Worm (Caenorhabditis elegans) whole organism, L4 larva: ENCODE measurements around the gene srt-49.

Source experiments
- T20F7.1 ChIP-seq: fragments of 200-800 bp; sonication (Bioruptor generic); optimal IDR thresholded peaks from 2 replicates; lab custom pipeline; 2018; ENCODE audit warnings: mild to moderate bottlenecking, missing genetic modification characterization, missing compliant biosample characterization
- aha-1 ChIP-seq: fragments of 150-350 bp; peaks from one replicate; lab custom pipeline; 2014; ENCODE audit warnings: missing biosample characterization, missing genetic modification characterization
- ceh-44 ChIP-seq: fragments of 200-800 bp; sonication (Bioruptor generic); IDR thresholded peaks from 2 replicates; pipeline ENCODE4 v1.3.6; 2022; ENCODE audit warnings: missing genetic modification reagents, missing genetic modification characterization, missing compliant biosample characterization
- ceh-82 ChIP-seq: sonication (generic microtip); optimal IDR thresholded peaks from 2 replicates; lab custom pipeline; 2017; ENCODE audit warnings: missing biosample characterization, missing genetic modification characterization
- daf-19 ChIP-seq: fragments of 200-800 bp; sonication (Bioruptor generic); conservative IDR thresholded peaks from 2 replicates; pipeline ENCODE4 v1.3.6; 2022; ENCODE audit warnings: missing genetic modification characterization, missing compliant biosample characterization
- dmd-6 ChIP-seq: fragments of 200-800 bp; sonication (Bioruptor generic); IDR thresholded peaks from 2 replicates; pipeline ENCODE4 v1.3.6; 2022; ENCODE audit warnings: missing genetic modification reagents, missing genetic modification characterization, missing compliant biosample characterization
- dmd-8 ChIP-seq: fragments of 200-800 bp; sonication (Bioruptor generic); IDR thresholded peaks from 2 replicates; pipeline ENCODE4 v1.3.6; 2022; ENCODE audit warnings: missing genetic modification characterization, missing compliant biosample characterization
- dmd-9 ChIP-seq: fragments of 200-800 bp; sonication (Bioruptor generic); IDR thresholded peaks from 2 replicates; pipeline ENCODE4 v1.3.6; 2022; ENCODE audit warnings: missing genetic modification reagents, missing genetic modification characterization, missing compliant biosample characterization
- fos-1 ChIP-seq: fragments of 150-350 bp; optimal IDR thresholded peaks from 2 replicates; lab custom pipeline; 2014; ENCODE audit warnings: missing biosample characterization, missing genetic modification characterization
- hlh-30 ChIP-seq: sonication (generic microtip); optimal IDR thresholded peaks from 2 replicates; lab custom pipeline; 2017; ENCODE audit warnings: antibody characterized with exemption, mild to moderate bottlenecking, missing genetic modification characterization, missing compliant biosample characterization; ENCODE audit not compliant: insufficient read depth
- jun-1 ChIP-seq: fragments of 150-350 bp; optimal IDR thresholded peaks from 2 replicates; lab custom pipeline; 2014; ENCODE audit warnings: missing biosample characterization, missing genetic modification reagents, missing genetic modification characterization
- lin-13 ChIP-seq: fragments of 150-350 bp; optimal IDR thresholded peaks from 2 replicates; lab custom pipeline; 2014; ENCODE audit warnings: missing biosample characterization, missing genetic modification reagents, missing genetic modification characterization
- lir-3 ChIP-seq: sonication (generic microtip); optimal IDR thresholded peaks from 2 replicates; lab custom pipeline; 2016; ENCODE audit warnings: mild to moderate bottlenecking, missing genetic modification characterization, missing compliant biosample characterization
- mdl-1 ChIP-seq, 2 experiments: fragments of 150-350 bp in 1 of 2; sonication (generic microtip) in 1 of 2; optimal IDR thresholded peaks; 2 replicates each; lab custom pipeline; 2014 to 2017; ENCODE audit warnings: missing biosample characterization in 2 of 2, missing genetic modification characterization in 2 of 2
- mxl-2 ChIP-seq: fragments of 200-800 bp; sonication (Bioruptor generic); conservative IDR thresholded peaks from 2 replicates; pipeline ENCODE4 v1.3.6; 2022; ENCODE audit warnings: missing genetic modification reagents, missing genetic modification characterization, missing compliant biosample characterization
- nhr-111 ChIP-seq: fragments of 200-800 bp; sonication (Bioruptor generic); optimal IDR thresholded peaks from 2 replicates; lab custom pipeline; 2018; ENCODE audit warnings: mild to moderate bottlenecking, missing genetic modification characterization, missing compliant biosample characterization
- nhr-41 ChIP-seq: fragments of 200-800 bp; sonication (Bioruptor generic); IDR thresholded peaks from 2 replicates; pipeline ENCODE4 v1.3.6; 2022; ENCODE audit warnings: missing genetic modification reagents, missing genetic modification characterization, missing compliant biosample characterization
- nhr-77 ChIP-seq: fragments of 150-350 bp; optimal IDR thresholded peaks from 2 replicates; lab custom pipeline; 2014; ENCODE audit warnings: missing biosample characterization, missing genetic modification characterization
- pha-4 ChIP-seq, 2 experiments: fragments of 150-350 bp in 1 of 2; fragments of 200-800 bp in 1 of 2; sonication (Bioruptor generic) in 1 of 2; IDR thresholded peaks in 1 of 2; optimal IDR thresholded peaks in 1 of 2; 2 replicates each; pipeline versions ENCODE4 v1.3.6 to Lab custom; 2014 to 2022; ENCODE audit warnings: missing genetic modification characterization in 2 of 2, missing genetic modification reagents in 2 of 2, missing biosample characterization in 1 of 2, missing compliant biosample characterization in 1 of 2
- php-3 ChIP-seq: fragments of 200-800 bp; sonication (Bioruptor generic); IDR thresholded peaks from 2 replicates; pipeline ENCODE4 v1.3.6; 2022; ENCODE audit warnings: missing genetic modification reagents, missing genetic modification characterization, missing compliant biosample characterization
- rbr-2 ChIP-seq: sonication (generic microtip); optimal IDR thresholded peaks from 2 replicates; lab custom pipeline; 2016; ENCODE audit warnings: missing genotype, missing genetic modification characterization, missing compliant biosample characterization
- snpc-1.2 ChIP-seq: fragments of 200-800 bp; sonication (Bioruptor generic); IDR thresholded peaks from 2 replicates; pipeline ENCODE4 v1.3.6; 2022; ENCODE audit warnings: missing genetic modification reagents, missing genetic modification characterization, missing compliant biosample characterization
- spr-1 ChIP-seq: sonication (generic microtip); optimal IDR thresholded peaks from 2 replicates; lab custom pipeline; 2016; ENCODE audit warnings: mild to moderate bottlenecking, missing genetic modification characterization, missing compliant biosample characterization
- spr-3 ChIP-seq: fragments of 200-800 bp; sonication (Bioruptor generic); optimal IDR thresholded peaks from 2 replicates; lab custom pipeline; 2018; ENCODE audit warnings: mild to moderate bottlenecking, missing genetic modification characterization, missing compliant biosample characterization
- tag-97 ChIP-seq: fragments of 200-800 bp; sonication (Bioruptor generic); IDR thresholded peaks from 2 replicates; pipeline ENCODE4 v1.3.6; 2022; ENCODE audit warnings: missing genetic modification characterization, missing compliant biosample characterization
- tra-1 ChIP-seq: fragments of 200-800 bp; sonication (Bioruptor generic); IDR thresholded peaks from 2 replicates; pipeline ENCODE4 v1.3.6; 2022; ENCODE audit warnings: missing genetic modification reagents, missing genetic modification characterization, missing compliant biosample characterization
- unc-62 ChIP-seq, 3 experiments: fragments of 150-350 bp in 1 of 3; sonication (generic microtip); optimal IDR thresholded peaks in 2 of 3; peaks in 1 of 3; 1 replicate in 1 of 3; 2 replicates in 2 of 3; lab custom pipeline; 2014 to 2017; ENCODE audit warnings: missing biosample characterization in 3 of 3, missing genetic modification characterization in 3 of 3, missing genetic modification reagents in 3 of 3, missing genotype in 1 of 3
- zag-1 ChIP-seq: fragments of 150-350 bp; optimal IDR thresholded peaks from 2 replicates; lab custom pipeline; 2014; ENCODE audit warnings: missing biosample characterization, missing genetic modification characterization
- zfp-3 ChIP-seq: fragments of 200-800 bp; sonication (Bioruptor generic); conservative IDR thresholded peaks from 2 replicates; pipeline ENCODE4 v1.3.6; 2022; ENCODE audit warnings: missing genetic modification reagents, missing genetic modification characterization, missing compliant biosample characterization
- zip-11 ChIP-seq: fragments of 200-800 bp; sonication (Bioruptor generic); IDR thresholded peaks from 2 replicates; pipeline ENCODE4 v1.3.6; 2022; ENCODE audit warnings: missing genetic modification characterization, missing compliant biosample characterization
- zip-2 ChIP-seq: fragments of 150-350 bp; optimal IDR thresholded peaks from 2 replicates; lab custom pipeline; 2014; ENCODE audit warnings: missing biosample characterization, missing genetic modification characterization

Gene srt-49

DNA sequence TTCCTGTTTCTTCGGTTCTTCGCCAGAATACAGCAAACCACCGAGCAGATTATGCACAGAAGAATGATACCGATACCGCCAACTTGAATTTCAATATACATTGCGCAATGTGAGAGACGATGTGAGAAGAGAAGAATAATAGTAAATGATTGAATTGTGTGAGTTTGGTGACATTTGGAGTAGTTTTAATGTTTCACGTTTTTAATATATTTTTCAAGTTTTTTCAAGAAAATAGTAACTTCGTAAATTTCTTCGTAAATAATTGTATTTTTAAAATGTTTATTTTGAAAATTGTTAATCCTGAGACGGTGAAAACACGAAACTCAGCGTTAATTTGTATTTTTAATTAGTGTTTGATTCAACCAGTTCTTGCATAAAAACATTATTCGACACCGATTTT lies 14.9 kb upstream of the srt-49 start, which contains the start of gene M199.134:
Gene M199.134 (minus strand): TSS at position 101 of the 400 bp plus-strand sequence.
- TF ChIP-seq ceh-44 (no peak), unc-62 (GFP tag; optimal IDR thresholded peaks at IDR 0.05 in 1 of 2; lab: Kevin White, UChicago) (peak in 1 of 2 experiments; percentile 37), unc-62 (tag; optimal IDR thresholded peaks at IDR 0.05; lab: Kevin White, UChicago) (no peak), tag-97 (no peak)
- TF ChIP-seq, all 104 proteins: peak for 1

DNA sequence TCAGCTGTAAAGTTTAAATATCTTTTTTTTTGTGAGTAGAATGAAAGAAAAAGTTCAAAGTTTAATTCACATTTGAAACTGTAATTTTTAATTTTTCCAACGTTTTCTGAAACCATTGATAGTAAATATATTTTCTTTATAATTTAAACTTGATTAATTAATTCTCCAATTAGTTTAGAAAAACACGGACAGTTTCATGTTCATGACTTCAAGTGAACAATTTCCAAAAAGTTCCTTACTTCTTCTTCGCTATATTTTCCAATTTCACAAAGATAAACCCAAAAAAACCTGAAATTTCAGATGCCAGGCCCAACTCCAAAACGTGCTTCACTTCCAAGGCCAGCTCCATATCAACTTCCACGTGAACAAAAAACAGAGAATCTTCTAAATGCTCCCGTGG lies 10.3 kb upstream of the srt-49 start, which contains the start of gene M199.2:
Gene M199.2 (plus strand): TSS at position 301 of the 400 bp plus-strand sequence.
- TF ChIP-seq aha-1 (tag; lab: Kevin White, UChicago) (peak; percentile 56), unc-62 (GFP tag; optimal IDR thresholded peaks at IDR 0.05 in 1 of 2; lab: Kevin White, UChicago) (peak in 1 of 2 experiments; percentile 73), unc-62 (tag; optimal IDR thresholded peaks at IDR 0.05; lab: Kevin White, UChicago) (no peak), lir-3 (no peak)

ce11 chrIV:15107218-15107617 lies 9.0 kb upstream of the srt-49 start:
- no peak for TF ChIP-seq rbr-2 (tag; lab: Kevin White, UChicago)
- peak; percentile 79 for TF ChIP-seq snpc-1.2 (GFP tag; lab: Robert Waterston, UW)
- no peak for TF ChIP-seq T20F7.1 (GFP tag; lab: Kevin White, UChicago)
- no peak for TF ChIP-seq zfp-3 (GFP tag; lab: Robert Waterston, UW)
- TF ChIP-seq lin-13 (GFP tag; lab: Kevin White, UChicago): peak; percentile 71
- TF ChIP-seq nhr-41 (GFP tag; lab: Robert Waterston, UW): no peak
- TF ChIP-seq dmd-6 (GFP tag; lab: Robert Waterston, UW): no peak
- TF ChIP-seq spr-3 (GFP tag; lab: Kevin White, UChicago): no peak

DNA sequence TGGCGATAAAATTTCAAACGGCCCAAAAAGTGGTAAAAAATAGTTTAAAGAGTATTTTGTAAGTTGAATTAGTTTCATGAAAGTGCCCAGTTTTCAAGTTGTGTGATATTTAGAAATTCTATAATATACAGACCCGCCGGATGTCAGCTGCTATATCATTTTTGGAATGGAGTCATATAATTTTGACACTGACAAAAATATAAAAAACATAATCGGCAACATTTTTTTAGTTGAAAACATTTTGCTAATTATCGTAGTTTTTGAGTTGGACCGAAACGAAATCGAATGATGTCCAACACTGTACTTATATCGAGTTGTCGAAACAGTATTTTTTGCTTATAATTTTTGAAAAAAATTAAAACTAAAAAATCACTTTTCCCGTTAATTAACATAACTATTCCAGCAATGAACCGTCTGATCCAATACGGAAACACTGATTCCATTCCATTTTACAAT lies 5.1 kb upstream of the srt-49 start, which contains the start of gene srt-44:
Gene srt-44 (plus strand): TSS at position 406 of the 456 bp plus-strand sequence.
- TF ChIP-seq daf-19 (GFP tag; lab: Robert Waterston, UW): no peak
- no peak for TF ChIP-seq tag-97
- TF ChIP-seq pha-4 (GFP tag; IDR thresholded peaks at IDR 0.05; lab: Robert Waterston, UW): no peak
- TF ChIP-seq pha-4 (tag; optimal IDR thresholded peaks at IDR 0.05; lab: Kevin White, UChicago): no peak
- TF ChIP-seq zag-1 (tag; lab: Kevin White, UChicago): no peak
- TF ChIP-seq hlh-30: no peak
- TF ChIP-seq zip-2 (tag; lab: Kevin White, UChicago): no peak
- TF ChIP-seq aha-1 (tag; lab: Kevin White, UChicago): no peak
- TF ChIP-seq mxl-2 (GFP tag; lab: Robert Waterston, UW): no peak
- no peak for TF ChIP-seq php-3
- no peak for TF ChIP-seq ceh-82 (tag; lab: Kevin White, UChicago)
- no peak for TF ChIP-seq spr-1 (tag; lab: Kevin White, UChicago)
- TF ChIP-seq nhr-111 (GFP tag; lab: Kevin White, UChicago): no peak
- TF ChIP-seq nhr-77 (tag; lab: Kevin White, UChicago): no peak
- TF ChIP-seq ceh-44: no peak
- TF ChIP-seq jun-1: no peak
- TF ChIP-seq dmd-8 (GFP tag; lab: Robert Waterston, UW): no peak
- TF ChIP-seq snpc-1.2 (GFP tag; lab: Robert Waterston, UW): no peak
- TF ChIP-seq, all 104 proteins: peak for 0

ce11 chrIV:15074392-15074791 lies 23.8 kb downstream of the srt-49 start, which contains the start of gene srt-50:
Gene srt-50, plus strand, starts transcription at chrIV:15074692.
- TF ChIP-seq fos-1 (tag; lab: Kevin White, UChicago) (no peak), dmd-6 (GFP tag; lab: Robert Waterston, UW) (no peak), tra-1 (GFP tag; lab: Robert Waterston, UW) (no peak), mdl-1 (tag; optimal IDR thresholded peaks at IDR 0.05; lab: Kevin White, UChicago) (no peak), zip-11 (no peak), dmd-9 (GFP tag; lab: Robert Waterston, UW) (no peak), ceh-82 (tag; lab: Kevin White, UChicago) (no peak), lir-3 (no peak)
- TF ChIP-seq, all 104 proteins: peak for 0
